Worm (Caenorhabditis elegans): ENCODE results near the gene prdx-3.

- TF ChIP-seq tbx-11 (GFP tag; IDR thresholded peaks at IDR 0.05): no peak
- TF ChIP-seq pes-1 (GFP tag; IDR thresholded peaks at IDR 0.05): no peak
- TF ChIP-seq tbx-37 (GFP tag; conservative IDR thresholded peaks at IDR 0.05): no peak
- no peak for TF ChIP-seq B0310.2 (tag; optimal IDR thresholded peaks at IDR 0.05)
Observed at ce11 chrIII:4449893-4450579, 42.8 kb downstream of the prdx-3 start, which contains the start of gene ceh-43.

All from whole organism, early embryonic.